Worm (Caenorhabditis elegans): ENCODE data around the gene C17B7.14.

ce11 chrV:3332023-3332422, 11.7 kb upstream of the C17B7.14 start, which contains the start of gene C17B7.9:
- TF ChIP-seq tab-1 (GFP tag; IDR thresholded peaks at IDR 0.05) (no peak), flt-1 (GFP tag; IDR thresholded peaks at IDR 0.05) (no peak), cog-1 (tag; optimal IDR thresholded peaks at IDR 0.05) (no peak)

Measured in whole organism, midembryonic.